Fruit fly (Drosophila melanogaster): ENCODE measurements around the gene sl.

sl gene

DNA sequence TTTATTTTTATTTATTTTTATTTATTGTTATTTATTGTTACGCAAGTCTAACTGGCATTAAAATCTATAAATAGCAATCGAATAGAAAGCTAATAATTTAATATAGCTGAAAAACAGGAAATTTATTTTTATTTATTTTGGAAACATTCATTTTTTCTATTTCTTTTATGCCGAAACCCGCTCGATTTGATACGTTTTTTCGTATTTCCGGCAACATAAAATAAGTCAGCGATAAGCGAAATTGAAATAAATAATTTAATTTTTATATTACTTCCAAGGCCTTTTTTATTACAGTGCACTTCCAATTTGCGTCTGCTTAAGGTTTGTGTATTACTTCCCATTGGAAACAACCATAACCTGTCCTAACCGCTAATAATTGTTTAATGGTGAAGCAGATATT lies 21.8 kb downstream of the sl start:
- no peak for TF ChIP-seq usp (GFP tag; optimal IDR thresholded peaks at IDR 0.05)
- TF ChIP-seq pan (optimal IDR thresholded peaks at IDR 0.05): no peak
- no peak for TF ChIP-seq CG8478 (optimal IDR thresholded peaks at IDR 0.05)
- no peak for TF ChIP-seq EcR (GFP tag; optimal IDR thresholded peaks at IDR 0.05)
- no peak for TF ChIP-seq psq (optimal IDR thresholded peaks at IDR 0.05)
- no peak for TF ChIP-seq Dll (optimal IDR thresholded peaks at IDR 0.05)

DNA sequence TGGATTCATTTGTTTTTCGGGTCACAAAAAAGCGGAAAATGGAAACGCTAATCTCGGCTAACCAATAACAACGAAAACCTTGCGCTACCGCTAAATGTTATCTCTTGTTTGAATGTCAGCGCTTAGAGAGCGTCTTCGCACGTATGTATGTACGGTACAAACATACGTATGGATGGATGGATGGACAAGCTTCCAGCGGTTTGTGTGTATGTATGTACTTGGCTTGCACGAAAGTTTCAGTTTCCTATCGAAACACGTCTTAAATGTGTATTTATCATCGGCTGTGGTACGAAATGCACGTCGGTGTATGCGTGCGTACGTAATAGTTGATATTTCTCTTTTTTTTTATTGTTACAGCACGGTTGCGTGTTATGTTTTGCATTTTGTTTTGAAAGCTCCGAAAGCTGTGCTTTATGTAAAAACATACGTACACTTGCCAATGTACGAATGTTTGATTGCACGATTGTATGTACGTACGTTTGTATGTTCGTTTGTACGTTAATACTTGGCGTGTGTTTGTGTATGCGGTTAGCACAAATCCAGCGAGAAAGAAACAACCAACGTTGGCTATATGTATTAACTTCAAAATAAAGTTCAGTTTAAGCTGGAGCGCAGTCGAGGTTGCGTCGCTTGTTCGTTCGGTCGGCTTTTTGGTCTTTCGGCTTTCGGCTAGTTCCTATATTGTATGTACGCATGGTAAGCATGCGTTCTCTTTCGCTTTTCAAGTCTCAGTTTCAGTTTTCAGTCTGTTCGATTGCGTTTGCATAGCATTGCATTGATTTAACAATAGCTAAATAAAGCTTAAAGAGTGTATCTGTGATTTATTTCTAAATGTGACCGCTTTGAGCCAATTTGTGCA lies 22.6 kb downstream of the sl start, which contains the start of gene Fur2:
Gene Fur2, plus strand, starts transcription at position 595 of the 859 bp plus-strand sequence.
- no peak for TF ChIP-seq Dll (optimal IDR thresholded peaks at IDR 0.05)
- TF ChIP-seq EcR (GFP tag; optimal IDR thresholded peaks at IDR 0.05): no peak
- no peak for TF ChIP-seq psq (optimal IDR thresholded peaks at IDR 0.05)
- TF ChIP-seq pan (optimal IDR thresholded peaks at IDR 0.05): no peak
- no peak for TF ChIP-seq CG8478 (optimal IDR thresholded peaks at IDR 0.05)
- no peak for TF ChIP-seq usp (GFP tag; optimal IDR thresholded peaks at IDR 0.05)

DNA sequence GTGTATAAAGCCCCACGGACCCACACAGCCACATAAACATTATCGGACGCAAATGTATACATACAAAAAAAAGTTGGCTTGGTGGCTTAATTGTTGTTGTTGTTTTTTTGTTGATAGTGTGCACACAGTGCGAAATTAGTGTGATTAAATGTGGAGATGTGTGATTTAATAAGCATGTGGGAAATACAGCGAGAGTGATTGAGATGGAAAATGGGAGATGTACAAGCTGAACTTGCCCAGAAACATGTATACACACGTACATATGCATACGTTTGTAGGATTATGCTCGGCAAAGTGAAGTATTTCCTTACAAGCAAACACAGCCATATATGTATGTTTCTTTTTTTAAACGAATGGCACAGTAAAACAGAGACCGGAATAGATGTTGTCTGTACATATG lies 23.4 kb downstream of the sl start:
- TF ChIP-seq CG8478 (optimal IDR thresholded peaks at IDR 0.05) (no peak), pan (optimal IDR thresholded peaks at IDR 0.05) (no peak), EcR (GFP tag; optimal IDR thresholded peaks at IDR 0.05) (no peak), Dll (optimal IDR thresholded peaks at IDR 0.05) (no peak), usp (GFP tag; optimal IDR thresholded peaks at IDR 0.05) (no peak), psq (optimal IDR thresholded peaks at IDR 0.05) (no peak)

DNA sequence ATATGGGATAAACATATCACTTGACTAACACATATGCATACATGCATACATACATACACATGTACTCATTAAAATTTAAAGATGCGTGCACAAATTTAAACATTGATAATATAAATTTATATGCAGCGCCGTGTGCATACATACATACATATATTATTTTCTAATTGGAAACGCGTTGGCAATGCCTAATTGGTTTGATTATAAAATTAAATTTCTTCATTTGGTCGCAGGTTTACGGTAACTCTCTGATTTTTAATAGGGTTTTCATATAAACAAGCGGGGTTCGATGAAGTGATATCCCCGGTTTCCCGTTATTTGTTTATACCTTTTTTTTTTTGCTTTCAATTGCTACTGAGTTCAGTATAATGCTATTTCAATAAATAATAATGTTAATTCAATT lies 23.9 kb downstream of the sl start:
- TF ChIP-seq usp (GFP tag; optimal IDR thresholded peaks at IDR 0.05) (no peak), pan (optimal IDR thresholded peaks at IDR 0.05) (no peak), psq (optimal IDR thresholded peaks at IDR 0.05) (no peak), EcR (GFP tag; optimal IDR thresholded peaks at IDR 0.05) (no peak), CG8478 (optimal IDR thresholded peaks at IDR 0.05) (no peak), Dll (optimal IDR thresholded peaks at IDR 0.05) (no peak)

DNA sequence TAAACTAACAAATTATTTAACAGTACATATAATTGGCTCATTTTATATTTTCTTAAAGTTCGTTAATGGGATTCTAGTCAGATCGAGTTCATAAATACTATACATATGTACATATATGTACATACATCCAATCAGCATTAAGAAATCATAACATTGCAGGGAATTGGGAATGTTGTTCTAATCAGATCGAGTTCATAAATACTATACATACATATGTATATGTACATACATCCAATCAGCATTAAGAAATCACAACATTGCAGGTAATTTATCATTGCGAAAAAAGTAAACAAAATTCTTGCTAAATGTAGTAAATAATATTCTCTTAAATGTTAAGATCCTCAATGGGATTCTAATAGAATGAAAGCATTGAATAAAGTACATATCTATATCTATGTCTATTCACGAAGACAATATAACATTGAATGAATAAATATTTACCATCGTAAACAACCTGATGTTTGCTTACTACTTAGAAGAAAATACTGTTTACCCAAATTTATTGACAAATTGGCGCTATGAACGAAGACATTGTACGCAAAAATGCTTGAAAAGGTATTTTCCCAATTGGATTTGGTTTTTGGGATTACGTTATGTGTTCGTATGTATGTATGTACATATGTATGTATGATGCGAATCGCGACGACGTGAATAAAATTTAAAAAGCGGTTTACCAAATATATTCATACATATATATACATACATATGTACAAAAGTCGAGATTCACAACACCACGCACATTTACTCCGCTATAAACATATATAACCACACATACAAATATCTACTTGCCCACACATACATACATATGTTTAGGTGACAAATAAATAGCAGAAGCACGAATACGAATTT lies 33.8 kb downstream of the sl start:
- TF ChIP-seq psq (optimal IDR thresholded peaks at IDR 0.05) (no peak), CG8478 (optimal IDR thresholded peaks at IDR 0.05) (no peak), Dll (optimal IDR thresholded peaks at IDR 0.05) (no peak), usp (GFP tag; optimal IDR thresholded peaks at IDR 0.05) (no peak), pan (optimal IDR thresholded peaks at IDR 0.05) (no peak), EcR (GFP tag; optimal IDR thresholded peaks at IDR 0.05) (no peak)

DNA sequence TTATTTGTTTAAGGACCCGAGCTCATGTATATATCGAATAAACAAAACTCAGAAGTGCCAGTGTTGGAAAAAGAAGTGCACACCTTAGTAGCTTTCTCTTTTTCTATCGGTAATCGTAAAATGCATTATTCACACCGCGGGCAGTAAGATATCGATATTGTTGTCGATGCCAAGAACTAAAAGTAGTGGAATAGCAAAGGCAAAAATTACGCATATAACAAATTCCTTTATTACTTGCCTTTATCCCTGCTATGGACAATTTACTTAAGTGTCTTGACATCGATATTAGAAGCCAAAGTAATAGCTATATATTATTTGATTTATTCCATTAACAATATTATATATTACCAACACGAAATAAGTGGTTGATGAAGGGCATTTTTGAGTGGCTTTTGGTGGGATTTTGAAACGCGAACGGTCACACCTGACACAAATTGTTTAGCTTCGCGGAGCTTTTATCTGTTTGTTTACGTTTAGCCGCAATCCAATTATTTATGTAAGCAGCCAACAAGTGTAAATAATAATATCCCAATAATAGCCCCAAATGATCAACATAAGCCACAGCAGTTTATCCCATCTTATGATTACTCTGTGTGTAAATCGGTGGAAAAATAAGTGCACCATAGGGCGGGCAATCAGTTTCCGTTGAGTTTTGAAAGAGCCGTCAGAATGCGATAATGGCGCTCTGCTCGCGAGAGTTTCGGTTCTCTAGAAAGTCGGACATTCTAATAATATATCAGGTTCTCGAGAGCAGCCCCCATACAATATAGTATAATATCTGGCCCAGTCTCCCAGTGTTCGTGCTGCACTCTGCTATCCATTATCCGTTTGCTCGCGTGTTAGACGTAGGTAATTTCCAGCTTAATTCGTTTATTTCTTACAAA lies 35.0 kb downstream of the sl start, which contains the start of the genes CG9992 and CG4239:
Gene CG9992, minus strand, starts transcription at position 66 of the 884 bp plus-strand sequence.
Gene CG4239, plus strand, starts transcription at position 436 of the 884 bp plus-strand sequence.
- no peak for TF ChIP-seq psq (optimal IDR thresholded peaks at IDR 0.05)
- no peak for TF ChIP-seq EcR (GFP tag; optimal IDR thresholded peaks at IDR 0.05)
- no peak for TF ChIP-seq CG8478 (optimal IDR thresholded peaks at IDR 0.05)
- TF ChIP-seq pan (optimal IDR thresholded peaks at IDR 0.05): no peak
- TF ChIP-seq usp (GFP tag; optimal IDR thresholded peaks at IDR 0.05): no peak
- no peak for TF ChIP-seq Dll (optimal IDR thresholded peaks at IDR 0.05)

DNA sequence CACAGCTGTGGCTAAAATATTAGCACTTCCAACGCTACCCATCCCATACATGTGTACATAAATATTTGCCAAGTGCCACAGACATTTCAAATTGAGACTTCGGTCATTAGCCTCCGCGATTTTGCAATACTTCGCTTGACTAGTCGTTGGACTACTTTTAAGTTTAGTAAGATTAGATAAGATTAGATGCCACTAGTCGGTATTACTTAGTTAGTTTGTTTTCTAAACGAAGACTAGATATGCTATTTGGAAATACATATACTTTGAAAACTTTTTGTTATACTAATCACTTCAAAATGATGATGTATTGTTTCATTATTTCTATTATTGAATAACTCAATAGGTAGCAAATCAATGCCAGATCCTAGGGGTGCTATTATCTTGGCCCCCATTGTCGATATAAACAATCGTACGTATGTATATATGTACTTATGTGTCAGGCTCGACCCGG lies 35.9 kb downstream of the sl start:
- no peak for TF ChIP-seq pan (optimal IDR thresholded peaks at IDR 0.05)
- no peak for TF ChIP-seq EcR (GFP tag; optimal IDR thresholded peaks at IDR 0.05)
- TF ChIP-seq psq (optimal IDR thresholded peaks at IDR 0.05): no peak
- no peak for TF ChIP-seq usp (GFP tag; optimal IDR thresholded peaks at IDR 0.05)
- no peak for TF ChIP-seq CG8478 (optimal IDR thresholded peaks at IDR 0.05)
- TF ChIP-seq Dll (optimal IDR thresholded peaks at IDR 0.05): no peak

DNA sequence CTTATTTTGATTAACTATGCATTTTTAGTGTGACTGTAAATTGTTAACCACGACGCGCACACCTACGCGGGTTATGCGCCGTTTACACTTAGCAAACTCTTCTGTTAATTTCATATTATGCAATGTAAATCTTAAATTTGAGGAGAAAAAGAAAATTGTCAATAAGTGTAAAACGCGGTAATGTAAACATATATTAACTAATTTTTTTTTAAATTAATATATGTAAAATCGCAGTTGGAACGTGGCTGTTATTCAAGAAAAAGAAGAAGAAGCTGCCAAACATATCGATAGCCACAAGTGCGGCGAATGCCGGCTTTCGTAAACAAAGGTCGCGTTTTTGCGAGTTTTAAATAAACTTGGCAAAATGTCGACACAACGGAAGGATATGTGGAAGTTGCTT lies 41.3 kb downstream of the sl start, which contains the start of the genes TH1 and mei-41:
Gene TH1, minus strand, starts transcription at position 42 of the 400 bp plus-strand sequence.
Gene mei-41, plus strand, starts transcription at position 302 of the 400 bp plus-strand sequence.
- no peak for TF ChIP-seq pan (optimal IDR thresholded peaks at IDR 0.05)
- no peak for TF ChIP-seq CG8478 (optimal IDR thresholded peaks at IDR 0.05)

DNA sequence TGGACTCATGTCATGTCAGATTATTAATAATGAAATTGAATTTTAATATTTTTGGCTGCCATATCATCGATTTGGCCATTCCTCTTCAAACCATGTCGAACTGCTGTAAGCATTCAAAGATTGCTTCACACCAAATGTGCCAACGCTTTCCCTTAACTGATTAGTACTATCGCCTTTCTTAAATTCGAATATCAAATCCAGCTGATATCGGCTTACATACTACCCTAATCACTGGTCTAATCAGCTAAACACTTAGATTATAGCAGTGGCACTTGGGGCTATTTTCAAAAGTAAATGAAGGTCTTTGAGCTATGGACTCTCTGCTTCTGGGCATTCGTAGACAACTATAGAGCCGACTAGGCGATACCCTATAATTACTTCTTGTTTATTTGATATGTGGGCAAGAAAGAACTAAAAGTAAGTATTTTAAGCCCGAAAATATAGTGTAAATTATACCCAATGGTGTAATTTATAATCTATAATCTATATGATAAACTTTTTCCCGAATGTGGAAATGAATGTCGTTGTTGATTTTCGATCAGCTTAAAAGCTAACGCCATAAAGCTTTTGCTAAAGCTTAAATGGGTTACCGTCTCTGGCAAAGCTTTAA lies 53.8 kb downstream of the sl start:
- no peak for TF ChIP-seq psq (optimal IDR thresholded peaks at IDR 0.05)
- TF ChIP-seq pan (optimal IDR thresholded peaks at IDR 0.05): no peak
- no peak for TF ChIP-seq EcR (GFP tag; optimal IDR thresholded peaks at IDR 0.05)
- TF ChIP-seq usp (GFP tag; optimal IDR thresholded peaks at IDR 0.05): no peak
- TF ChIP-seq Dll (optimal IDR thresholded peaks at IDR 0.05): no peak
- TF ChIP-seq CG8478 (optimal IDR thresholded peaks at IDR 0.05): no peak

DNA sequence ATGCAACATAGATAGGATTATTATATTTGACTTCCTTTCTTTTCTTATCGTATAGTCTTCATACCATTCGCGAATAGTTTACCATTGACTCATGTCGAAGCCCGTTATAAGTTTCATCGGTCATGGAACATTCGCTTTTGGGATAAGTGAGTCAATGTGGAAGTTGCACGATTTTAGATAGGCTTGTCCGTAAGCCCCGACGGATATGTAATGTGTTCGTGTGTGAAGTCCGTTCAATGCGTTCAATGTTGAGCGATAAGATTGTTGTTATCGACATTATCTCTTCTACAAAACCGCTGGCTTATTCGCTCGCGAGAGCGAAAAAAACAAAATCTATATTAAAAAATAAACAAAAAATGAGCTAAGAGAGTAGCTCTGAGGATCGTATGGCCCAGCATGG lies 54.7 kb downstream of the sl start, which contains the start of gene CG9981:
Gene CG9981, minus strand, starts transcription at position 320 of the 400 bp plus-strand sequence.
- TF ChIP-seq psq (optimal IDR thresholded peaks at IDR 0.05): no peak
- no peak for TF ChIP-seq CG8478 (optimal IDR thresholded peaks at IDR 0.05)
- no peak for TF ChIP-seq Dll (optimal IDR thresholded peaks at IDR 0.05)
- TF ChIP-seq EcR (GFP tag; optimal IDR thresholded peaks at IDR 0.05): no peak
- TF ChIP-seq usp (GFP tag; optimal IDR thresholded peaks at IDR 0.05): no peak
- no peak for TF ChIP-seq pan (optimal IDR thresholded peaks at IDR 0.05)

All from whole organism.